Worm (Caenorhabditis elegans): ENCODE results near the gene sax-7.

sax-7 gene

ce11 chrIV:8034182-8034581, 28.3 kb upstream of the sax-7 start:
- TF ChIP-seq unc-62 (GFP tag; optimal IDR thresholded peaks at IDR 0.05 in 1 of 2): peak in 1 of 2 experiments; percentile 11
- no peak for TF ChIP-seq unc-62 (tag; optimal IDR thresholded peaks at IDR 0.05)
- TF ChIP-seq dmd-6 (GFP tag; IDR thresholded peaks at IDR 0.05): no peak
- TF ChIP-seq pqm-1 (tag; optimal IDR thresholded peaks at IDR 0.05): peak; percentile 61

ce11 chrIV:8036492-8036891, 26.0 kb upstream of the sax-7 start:
- TF ChIP-seq pha-4 (GFP tag; IDR thresholded peaks at IDR 0.05) (no peak), pha-4 (tag; optimal IDR thresholded peaks at IDR 0.05) (no peak), zip-11 (GFP tag; IDR thresholded peaks at IDR 0.05) (no peak), hlh-11 (tag; optimal IDR thresholded peaks at IDR 0.05) (no peak), mxl-3 (GFP tag; optimal IDR thresholded peaks at IDR 0.05) (peak; percentile 2), hlh-30 (tag; optimal IDR thresholded peaks at IDR 0.05; ENCODE audit: insufficient read depth) (peak; percentile 10), mdl-1 (tag; optimal IDR thresholded peaks at IDR 0.05) (peak in 1 of 2 experiments; percentile 40), nhr-77 (tag; optimal IDR thresholded peaks at IDR 0.05) (peak; percentile 17), unc-62 (GFP tag; optimal IDR thresholded peaks at IDR 0.05 in 1 of 2) (peak in 1 of 2 experiments; percentile 73), unc-62 (tag; optimal IDR thresholded peaks at IDR 0.05) (no peak), dmd-6 (GFP tag; IDR thresholded peaks at IDR 0.05) (peak; percentile 33; the same call in 1 of the 2 replicates), nhr-28 (tag; optimal IDR thresholded peaks at IDR 0.05) (peak; percentile 77), lsy-2 (tag; optimal IDR thresholded peaks at IDR 0.05) (peak in 1 of 2 experiments; percentile 12), mep-1 (tag; optimal IDR thresholded peaks at IDR 0.05) (peak; percentile 34)

ce11 chrIV:8040610-8041317, 21.7 kb upstream of the sax-7 start:
- TF ChIP-seq ctbp-1 (GFP tag; IDR thresholded peaks at IDR 0.05) (peak; percentile 71; the same call in 1 of the 2 replicates), ztf-11 (tag; optimal IDR thresholded peaks at IDR 0.05) (no peak), Y75B8A.6 (GFP tag; IDR thresholded peaks at IDR 0.05) (no peak), ceh-44 (GFP tag; IDR thresholded peaks at IDR 0.05) (no peak), lsy-2 (tag; optimal IDR thresholded peaks at IDR 0.05) (peak in 1 of 2 experiments; percentile 26), mes-2 (tag; optimal IDR thresholded peaks at IDR 0.05; ENCODE audit: poor library complexity, severe bottlenecking) (no peak), F37D6.2 (tag; optimal IDR thresholded peaks at IDR 0.05) (no peak), dmd-8 (GFP tag; IDR thresholded peaks at IDR 0.05) (no peak), spr-1 (tag; optimal IDR thresholded peaks at IDR 0.05) (no peak), mdl-1 (tag; optimal IDR thresholded peaks at IDR 0.05) (peak in 1 of 2 experiments; percentile 10), Y105C5A.15 (GFP tag; IDR thresholded peaks at IDR 0.05) (no peak), nhr-42 (GFP tag; IDR thresholded peaks at IDR 0.05) (no peak), D1046.2 (GFP tag; IDR thresholded peaks at IDR 0.05) (no peak), dve-1 (tag; optimal IDR thresholded peaks at IDR 0.05; ENCODE audit: insufficient read depth) (peak; percentile 11), fos-1 (tag; optimal IDR thresholded peaks at IDR 0.05) (no peak), mep-1 (tag; optimal IDR thresholded peaks at IDR 0.05) (peak; percentile 46), fkh-10 (GFP tag; optimal IDR thresholded peaks at IDR 0.05) (peak; percentile 89), rbr-2 (tag; optimal IDR thresholded peaks at IDR 0.05) (peak; percentile 43), aha-1 (tag) (peak; percentile 80), ztf-7 (tag; optimal IDR thresholded peaks at IDR 0.05) (no peak), unc-62 (GFP tag; optimal IDR thresholded peaks at IDR 0.05 in 1 of 2) (peak in 1 of 2 experiments; percentile 92), unc-62 (tag; optimal IDR thresholded peaks at IDR 0.05) (no peak)

- TF ChIP-seq ztf-7 (tag; optimal IDR thresholded peaks at IDR 0.05) (no peak), nhr-25 (tag; optimal IDR thresholded peaks at IDR 0.05; ENCODE audit: borderline replicate concordance, insufficient read depth) (peak; percentile 38), sdz-12 (GFP tag; optimal IDR thresholded peaks at IDR 0.05) (no peak), hlh-30 (tag; optimal IDR thresholded peaks at IDR 0.05; ENCODE audit: insufficient read depth) (peak; percentile 27), pqm-1 (tag; optimal IDR thresholded peaks at IDR 0.05) (no peak), nhr-76 (tag; optimal IDR thresholded peaks at IDR 0.05) (no peak), egl-43 (GFP tag; IDR thresholded peaks at IDR 0.05) (no peak), nhr-28 (tag; optimal IDR thresholded peaks at IDR 0.05) (peak; percentile 75), nhr-48 (tag; optimal IDR thresholded peaks at IDR 0.05) (peak; percentile 77), cey-2 (tag; optimal IDR thresholded peaks at IDR 0.05; ENCODE audit: borderline replicate concordance, insufficient read depth) (peak; percentile 56), gei-8 (GFP tag; optimal IDR thresholded peaks at IDR 0.05) (peak; percentile 38), zfp-3 (GFP tag; conservative IDR thresholded peaks at IDR 0.05) (no peak), daf-16 (GFP tag; optimal IDR thresholded peaks at IDR 0.05) (no peak), daf-16 (tag; optimal IDR thresholded peaks at IDR 0.05) (no peak), mdl-1 (tag; optimal IDR thresholded peaks at IDR 0.05) (peak in 1 of 2 experiments; percentile 66), set-16 (GFP tag; IDR thresholded peaks at IDR 0.05) (no peak), F26F4.8 (GFP tag; conservative IDR thresholded peaks at IDR 0.05) (no peak), lin-29 (GFP tag; IDR thresholded peaks at IDR 0.05) (no peak)
Measured at ce11 chrIV:8042005-8042404, 20.5 kb upstream of the sax-7 start.
